Fruit fly (Drosophila melanogaster) whole organism, wandering third instar larva: ENCODE results near the gene gish.

Source experiments
- CG32264 ChIP-seq: fragments of 200-800 bp; sonication (Bioruptor generic); optimal IDR thresholded peaks from 2 replicates; lab custom pipeline; 2016; ENCODE audit warnings: missing biosample characterization, missing genetic modification characterization
- pan ChIP-seq: fragments of >200 bp; optimal IDR thresholded peaks from 2 replicates; lab custom pipeline; 2017
- usp ChIP-seq: fragments of >200 bp; optimal IDR thresholded peaks from 2 replicates; lab custom pipeline; 2017; ENCODE audit warnings: missing biosample characterization, missing genetic modification characterization

dm6 chr3R:16353671-16354070 lies 81.4 kb downstream of the gish start:
- TF ChIP-seq CG32264 (GFP tag; lab: Kevin White, UChicago) (no peak), pan (no peak), usp (GFP tag; lab: Kevin White, UChicago) (no peak)
